Worm (Caenorhabditis elegans): ENCODE measurements around the gene T13F2.6.

ce11 chrIV:9811487-9811886 lies 33.4 kb downstream of the T13F2.6 start:
- TF ChIP-seq mef-2 (tag; optimal IDR thresholded peaks at IDR 0.05) = no peak
- peak; percentile 26 for TF ChIP-seq nhr-47 (tag; optimal IDR thresholded peaks at IDR 0.05)
- TF ChIP-seq lsy-2 (tag; optimal IDR thresholded peaks at IDR 0.05) = no peak
- TF ChIP-seq ztf-11 (tag; optimal IDR thresholded peaks at IDR 0.05) = no peak
